Fruit fly (Drosophila melanogaster) Kc167 (cell line): ENCODE measurements around the gene bsk.

Experiments
- Myc ChIP-seq: fragments of >200 bp; optimal IDR thresholded peaks from 2 replicates; lab custom pipeline; 2017; ENCODE audit warnings: missing external identifiers
- Sin3A ChIP-seq: fragments of >200 bp; optimal IDR thresholded peaks from 2 replicates; lab custom pipeline; 2018; ENCODE audit warnings: missing external identifiers
- h ChIP-seq: fragments of >200 bp; optimal IDR thresholded peaks from 3 replicates; lab custom pipeline; 2018; ENCODE audit warnings: missing external identifiers
- insv ChIP-seq: fragments of >200 bp; optimal IDR thresholded peaks from 3 replicates; lab custom pipeline; 2018; ENCODE audit warnings: missing external identifiers
- psq ChIP-seq: fragments of >200 bp; optimal IDR thresholded peaks from 2 replicates; lab custom pipeline; 2017; ENCODE audit warnings: missing external identifiers
- ttk ChIP-seq: sonication (Bioruptor generic); optimal IDR thresholded peaks from 2 replicates; lab custom pipeline; 2017; ENCODE audit warnings: missing external identifiers

DNA sequence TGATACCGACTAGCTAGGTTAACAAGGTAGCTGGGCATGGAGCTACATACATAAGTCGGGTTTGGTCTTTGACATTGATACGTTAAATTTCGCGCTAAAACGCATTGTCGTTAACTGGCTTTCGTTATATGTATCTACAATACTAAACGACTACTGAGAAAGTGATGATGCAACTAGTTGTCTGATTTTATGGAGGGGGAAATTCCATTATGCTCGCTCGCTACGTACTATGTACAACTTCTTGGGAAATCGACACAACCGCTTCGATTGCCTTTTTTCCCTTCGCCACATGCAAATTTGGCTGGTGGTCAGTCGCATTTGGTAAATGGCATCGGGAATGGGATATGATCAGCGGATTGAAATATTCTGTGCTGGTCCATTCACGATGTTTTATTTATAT is 30.3 kb downstream of the bsk start:
- TF ChIP-seq Myc (lab: Kevin White, UChicago) (no peak), psq (no peak), ttk (lab: Kevin White, UChicago) (no peak), Sin3A (no peak), h (lab: Kevin White, UChicago) (no peak), insv (no peak)
